Worm (Caenorhabditis elegans): ENCODE measurements around the gene M01F1.4.

Gene M01F1.4

DNA sequence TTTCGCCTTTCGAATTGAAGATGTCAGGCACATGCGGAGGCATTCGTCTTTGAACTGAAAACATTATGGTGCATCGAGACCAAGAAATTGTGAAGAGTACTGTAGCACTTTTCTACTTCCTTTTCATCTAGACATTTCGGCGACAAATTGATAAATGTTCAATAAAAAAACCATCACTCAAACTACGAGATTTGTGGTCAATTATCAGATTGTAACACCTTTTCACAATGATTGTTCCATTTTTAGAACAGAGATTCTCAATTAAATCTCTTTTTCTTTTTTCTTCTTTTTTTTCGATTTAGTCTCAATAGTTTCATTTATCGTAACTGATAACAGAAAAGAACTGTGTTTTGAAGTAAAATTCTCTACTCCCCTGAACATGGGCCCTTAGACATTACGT, 23.8 kb downstream of the M01F1.4 start:
- TF ChIP-seq F49E8.2 (tag; optimal IDR thresholded peaks at IDR 0.05; ENCODE audit: insufficient read depth), result no peak
- no peak for TF ChIP-seq madf-8 (GFP tag; conservative IDR thresholded peaks at IDR 0.05)
- no peak for TF ChIP-seq nhr-179 (tag; optimal IDR thresholded peaks at IDR 0.05)
- no peak for TF ChIP-seq akir-1 (GFP tag; optimal IDR thresholded peaks at IDR 0.05)
- no peak for TF ChIP-seq lsl-1 (GFP tag; optimal IDR thresholded peaks at IDR 0.05)
- no peak for TF ChIP-seq ZK185.1 (tag; optimal IDR thresholded peaks at IDR 0.05; ENCODE audit: poor library complexity, severe bottlenecking)
- TF ChIP-seq hlh-12 (tag; optimal IDR thresholded peaks at IDR 0.05), result no peak
- no peak for TF ChIP-seq sea-2 (GFP tag; IDR thresholded peaks at IDR 0.05)
- no peak for TF ChIP-seq madf-10 (tag; optimal IDR thresholded peaks at IDR 0.05)
- TF ChIP-seq attf-6 (GFP tag; IDR thresholded peaks at IDR 0.05), result no peak
- no peak for TF ChIP-seq cebp-2 (GFP tag; IDR thresholded peaks at IDR 0.05)
- TF ChIP-seq Y79H2A.3 (GFP tag; conservative IDR thresholded peaks at IDR 0.05), result no peak
- TF ChIP-seq tbp1 (GFP tag; optimal IDR thresholded peaks at IDR 0.05), result no peak
- TF ChIP-seq C17E4.6 (GFP tag; IDR thresholded peaks at IDR 0.05), result no peak
- TF ChIP-seq T07F8.4 (tag; optimal IDR thresholded peaks at IDR 0.05), result no peak
- no peak for TF ChIP-seq snpc-4 (GFP tag; optimal IDR thresholded peaks at IDR 0.05)
- no peak for TF ChIP-seq snpc-4 (tag; optimal IDR thresholded peaks at IDR 0.05)
- no peak for TF ChIP-seq K11D2.4 (GFP tag; IDR thresholded peaks at IDR 0.05)
- TF ChIP-seq ztf-6 (GFP tag; IDR thresholded peaks at IDR 0.05), result no peak

- TF ChIP-seq Y56A3A.18 (GFP tag; IDR thresholded peaks at IDR 0.05), result no peak
- TF ChIP-seq ztf-22 (GFP tag; optimal IDR thresholded peaks at IDR 0.05), result no peak
- TF ChIP-seq bed-1 (GFP tag; IDR thresholded peaks at IDR 0.05), result no peak
- no peak for TF ChIP-seq F23B12.7 (tag; optimal IDR thresholded peaks at IDR 0.05; ENCODE audit: insufficient read depth)
- TF ChIP-seq C17E4.6 (GFP tag; IDR thresholded peaks at IDR 0.05), result no peak
- no peak for TF ChIP-seq egl-44 (GFP tag; IDR thresholded peaks at IDR 0.05)
- no peak for TF ChIP-seq Y67H2A.10 (GFP tag; conservative IDR thresholded peaks at IDR 0.05)
- no peak for TF ChIP-seq lin-54 (GFP tag; optimal IDR thresholded peaks at IDR 0.05)
- TF ChIP-seq ztf-6 (GFP tag; IDR thresholded peaks at IDR 0.05), result no peak
- no peak for TF ChIP-seq nhr-179 (tag; optimal IDR thresholded peaks at IDR 0.05)
- no peak for TF ChIP-seq K12H6.12 (tag; optimal IDR thresholded peaks at IDR 0.05)
- TF ChIP-seq rcor-1 (GFP tag; IDR thresholded peaks at IDR 0.05), result no peak
- TF ChIP-seq ZK185.1 (tag; optimal IDR thresholded peaks at IDR 0.05; ENCODE audit: poor library complexity, severe bottlenecking), result no peak
- no peak for TF ChIP-seq nfyb-1 (GFP tag; IDR thresholded peaks at IDR 0.05)
- TF ChIP-seq let-526 (GFP tag; IDR thresholded peaks at IDR 0.05), result no peak
- TF ChIP-seq egrh-3 (GFP tag; IDR thresholded peaks at IDR 0.05), result no peak
- no peak for TF ChIP-seq lin-40 (tag; optimal IDR thresholded peaks at IDR 0.05)
These were observed 24.8 kb downstream of the M01F1.4 start for ce11 chrIII:3484995-3485394.

DNA sequence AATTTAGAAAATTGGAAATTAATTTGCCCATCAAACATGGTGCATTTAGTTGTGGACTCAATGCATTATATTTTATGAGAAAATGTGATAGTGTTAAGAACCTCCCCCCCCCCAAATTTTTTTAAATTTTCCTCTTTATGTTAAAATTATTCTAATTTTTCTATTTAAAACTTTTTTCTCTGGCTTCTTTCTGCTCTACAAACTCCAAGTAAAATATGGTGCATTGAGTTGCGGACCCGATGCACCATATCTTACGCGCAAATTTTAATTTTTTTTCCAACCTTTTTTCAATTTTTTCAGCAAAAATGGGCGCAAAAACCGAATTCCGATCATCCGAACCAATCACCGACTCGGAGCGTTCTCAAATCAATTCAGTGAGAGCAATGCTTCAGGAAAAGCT, 27.5 kb downstream of the M01F1.4 start, which contains the start of gene C34C12.6:
Gene C34C12.6 (plus strand): TSS at position 301 of the 400 bp plus-strand sequence.
- TF ChIP-seq ceh-27 (GFP tag; optimal IDR thresholded peaks at IDR 0.05), result no peak

DNA sequence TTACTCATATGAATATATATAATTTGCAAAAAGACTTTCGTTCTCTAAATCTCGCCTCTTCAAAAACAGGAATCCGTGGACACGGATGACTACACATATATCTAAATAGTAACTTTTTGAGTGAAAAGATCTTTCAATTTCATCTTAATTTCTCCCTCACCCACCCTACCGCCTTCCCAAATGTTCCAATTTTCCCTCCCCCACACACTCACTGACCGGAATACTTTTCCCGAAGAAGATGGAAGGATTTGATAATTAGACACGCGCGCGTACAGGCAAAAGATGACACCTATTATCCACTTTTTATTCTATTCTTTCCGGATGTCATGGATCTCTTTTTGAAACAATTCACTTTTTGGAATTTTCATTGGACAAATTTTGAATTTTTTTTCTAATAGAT, 28.9 kb downstream of the M01F1.4 start:
- TF ChIP-seq dox-1 (GFP tag; IDR thresholded peaks at IDR 0.05) (no peak), ztf-28 (GFP tag; IDR thresholded peaks at IDR 0.05) (no peak), akir-1 (GFP tag; optimal IDR thresholded peaks at IDR 0.05) (no peak), efl-1 (GFP tag; optimal IDR thresholded peaks at IDR 0.05) (no peak), somi-1 (GFP tag; optimal IDR thresholded peaks at IDR 0.05) (no peak), die-1 (tag; optimal IDR thresholded peaks at IDR 0.05) (no peak), Y79H2A.3 (GFP tag; conservative IDR thresholded peaks at IDR 0.05) (no peak), B0035.1 (tag; optimal IDR thresholded peaks at IDR 0.05) (no peak), ccch-3 (GFP tag; optimal IDR thresholded peaks at IDR 0.05) (no peak), attf-3 (GFP tag; conservative IDR thresholded peaks at IDR 0.05) (no peak), tlf-1 (GFP tag; optimal IDR thresholded peaks at IDR 0.05) (no peak)
